Worm (Caenorhabditis elegans) whole organism, L1 larva: ENCODE data around the gene C08F8.6.

Source experiments
- C16A3.4 ChIP-seq: fragments of 150-350 bp; optimal IDR thresholded peaks from 2 replicates; lab custom pipeline; 2014; ENCODE audit warnings: missing biosample characterization, missing genetic modification characterization
- F16B12.6 ChIP-seq: fragments of 150-350 bp; optimal IDR thresholded peaks from 2 replicates; lab custom pipeline; 2014; ENCODE audit warnings: missing biosample characterization, missing genetic modification characterization
- Y116A8C.19 ChIP-seq: sonication (generic microtip); optimal IDR thresholded peaks from 2 replicates; lab custom pipeline; 2016; ENCODE audit warnings: missing compliant biosample characterization, missing genetic modification characterization, borderline replicate concordance
- alr-1 ChIP-seq: fragments of 200-800 bp; sonication (Bioruptor generic); optimal IDR thresholded peaks from 2 replicates; lab custom pipeline; 2018; ENCODE audit warnings: borderline replicate concordance, mild to moderate bottlenecking, missing genetic modification characterization, missing compliant biosample characterization
- aly-2 ChIP-seq: fragments of 150-350 bp; optimal IDR thresholded peaks from 2 replicates; lab custom pipeline; 2014; ENCODE audit warnings: missing biosample characterization, missing genetic modification characterization
- ama-1 ChIP-seq: fragments of 150-350 bp; optimal IDR thresholded peaks from 2 replicates; lab custom pipeline; 2014
- ceh-8 ChIP-seq: fragments of 200-800 bp; sonication (Bioruptor generic); optimal IDR thresholded peaks from 2 replicates; lab custom pipeline; 2018; ENCODE audit warnings: mild to moderate bottlenecking, missing genetic modification characterization, moderate library complexity, missing compliant biosample characterization
- ceh-82 ChIP-seq, 3 experiments: fragments of 150-350 bp in 1 of 3; sonication (generic microtip) in 2 of 3; optimal IDR thresholded peaks; 2 replicates each; lab custom pipeline; 2014 to 2017; ENCODE audit warnings: missing biosample characterization in 3 of 3, missing genetic modification characterization in 3 of 3
- ceh-88 ChIP-seq: fragments of 200-800 bp; sonication (Bioruptor generic); IDR thresholded peaks from 2 replicates; pipeline ENCODE4 v1.3.6; 2022; ENCODE audit warnings: missing genetic modification characterization, missing compliant biosample characterization
- dpl-1 ChIP-seq, 3 experiments: fragments of 150-350 bp in 2 of 3; sonication (generic microtip) in 1 of 3; optimal IDR thresholded peaks; 2 replicates each; lab custom pipeline; 2014 to 2017; ENCODE audit warnings: missing biosample characterization in 3 of 3, missing genetic modification characterization in 3 of 3, missing genetic modification reagents in 3 of 3
- efl-1 ChIP-seq, 4 experiments: fragments of 150-350 bp; optimal IDR thresholded peaks in 3 of 4; peaks in 1 of 4; 1 replicate in 1 of 4; 2 replicates in 3 of 4; lab custom pipeline; 2014; ENCODE audit warnings: missing biosample characterization in 2 of 4, missing genetic modification characterization in 2 of 4, missing genetic modification reagents in 2 of 4
- egl-13 ChIP-seq: sonication (generic microtip); optimal IDR thresholded peaks from 2 replicates; lab custom pipeline; 2016; ENCODE audit warnings: missing genotype, missing genetic modification reagents, missing genetic modification characterization, missing compliant biosample characterization
- egl-27 ChIP-seq, 2 experiments: fragments of 150-350 bp in 1 of 2; sonication (generic microtip); optimal IDR thresholded peaks; 3 replicates each; lab custom pipeline; 2017 to 2018; ENCODE audit warnings: missing biosample characterization in 2 of 2, missing genetic modification characterization in 2 of 2, missing genetic modification reagents in 2 of 2
- elt-2 ChIP-seq: sonication (generic microtip); optimal IDR thresholded peaks from 2 replicates; lab custom pipeline; 2016; ENCODE audit warnings: missing genetic modification characterization, mild to moderate bottlenecking, inconsistent platforms, missing compliant biosample characterization, missing genetic modification reagents
- elt-3 ChIP-seq, 6 experiments: fragments of 150-350 bp in 1 of 6; sonication (generic microtip); optimal IDR thresholded peaks; 2 replicates each; lab custom pipeline; 2017 to 2018; ENCODE audit warnings: missing biosample characterization in 6 of 6, missing genetic modification characterization in 6 of 6, inconsistent platforms in 1 of 6
- fkh-8 ChIP-seq: sonication (generic microtip); optimal IDR thresholded peaks from 2 replicates; lab custom pipeline; 2016; ENCODE audit warnings: mild to moderate bottlenecking, missing genetic modification characterization, missing compliant biosample characterization
- fos-1 ChIP-seq: fragments of 150-350 bp; optimal IDR thresholded peaks from 2 replicates; lab custom pipeline; 2014; ENCODE audit warnings: missing biosample characterization, missing genetic modification characterization
- hlh-17 ChIP-seq: fragments of 200-800 bp; sonication (Bioruptor generic); optimal IDR thresholded peaks from 2 replicates; lab custom pipeline; 2018; ENCODE audit warnings: missing genetic modification characterization, mild to moderate bottlenecking, missing compliant biosample characterization, moderate library complexity, borderline replicate concordance
- hpl-2 ChIP-seq: fragments of 150-350 bp; optimal IDR thresholded peaks from 2 replicates; lab custom pipeline; 2014; ENCODE audit warnings: missing biosample characterization, missing genetic modification reagents, missing genetic modification characterization
- irx-1 ChIP-seq: sonication (generic microtip); optimal IDR thresholded peaks from 2 replicates; lab custom pipeline; 2016; ENCODE audit warnings: missing genetic modification characterization, missing compliant biosample characterization
- isw-1 ChIP-seq: fragments of 200-800 bp; sonication (Bioruptor generic); IDR thresholded peaks from 2 replicates; pipeline ENCODE4 v1.3.6; 2022; ENCODE audit warnings: missing genetic modification characterization, missing compliant biosample characterization
- jun-1 ChIP-seq: fragments of 150-350 bp; optimal IDR thresholded peaks from 2 replicates; lab custom pipeline; 2014; ENCODE audit warnings: missing biosample characterization, missing genetic modification reagents, missing genetic modification characterization
- lin-13 ChIP-seq: fragments of 150-350 bp; optimal IDR thresholded peaks from 2 replicates; lab custom pipeline; 2014; ENCODE audit warnings: missing biosample characterization, missing genetic modification reagents, missing genetic modification characterization
- lsy-2 ChIP-seq, 2 experiments: fragments of 150-350 bp; optimal IDR thresholded peaks; 2 replicates each; lab custom pipeline; 2014; ENCODE audit warnings: missing biosample characterization in 2 of 2, missing genetic modification characterization in 2 of 2
- mep-1 ChIP-seq: fragments of 150-350 bp; optimal IDR thresholded peaks from 2 replicates; lab custom pipeline; 2014; ENCODE audit warnings: missing biosample characterization, missing genetic modification characterization
- nhr-19 ChIP-seq: fragments of 200-800 bp; sonication (Bioruptor generic); conservative IDR thresholded peaks from 2 replicates; pipeline ENCODE4 v1.3.6; 2022; ENCODE audit warnings: missing genetic modification characterization, missing compliant biosample characterization
- nhr-237 ChIP-seq: fragments of 150-350 bp; optimal IDR thresholded peaks from 2 replicates; lab custom pipeline; 2014; ENCODE audit warnings: missing biosample characterization, missing genetic modification characterization
- nhr-47 ChIP-seq: sonication (generic microtip); optimal IDR thresholded peaks from 2 replicates; lab custom pipeline; 2016; ENCODE audit warnings: mild to moderate bottlenecking, missing genetic modification characterization, moderate library complexity, missing compliant biosample characterization
- nhr-71 ChIP-seq: sonication (generic microtip); optimal IDR thresholded peaks from 2 replicates; lab custom pipeline; 2016; ENCODE audit warnings: mild to moderate bottlenecking, missing genetic modification characterization, moderate library complexity, missing compliant biosample characterization
- nhr-76 ChIP-seq: sonication (generic microtip); optimal IDR thresholded peaks from 2 replicates; lab custom pipeline; 2017; ENCODE audit warnings: missing biosample characterization, missing genetic modification characterization
- nhr-84 ChIP-seq: sonication (generic microtip); optimal IDR thresholded peaks from 2 replicates; lab custom pipeline; 2017; ENCODE audit warnings: missing biosample characterization, missing genetic modification characterization
- nhr-85 ChIP-seq: sonication (generic microtip); peaks from one replicate; lab custom pipeline; 2016; ENCODE audit warnings: missing genetic modification characterization, inconsistent platforms, missing compliant biosample characterization
- nhr-90 ChIP-seq: sonication (generic microtip); optimal IDR thresholded peaks from 2 replicates; lab custom pipeline; 2016; ENCODE audit warnings: mild to moderate bottlenecking, missing genetic modification characterization, missing compliant biosample characterization; ENCODE audit not compliant: poor library complexity
- pag-3 ChIP-seq: sonication (generic microtip); optimal IDR thresholded peaks from 2 replicates; lab custom pipeline; 2017; ENCODE audit warnings: missing genetic modification characterization, mild to moderate bottlenecking, missing compliant biosample characterization, antibody characterized with exemption, borderline replicate concordance; ENCODE audit not compliant: insufficient read depth
- pax-3 ChIP-seq: fragments of 200-800 bp; sonication (Bioruptor generic); optimal IDR thresholded peaks from 2 replicates; lab custom pipeline; 2018; ENCODE audit warnings: mild to moderate bottlenecking, missing genetic modification characterization, moderate library complexity, missing compliant biosample characterization
- rnt-1 ChIP-seq: sonication (generic microtip); optimal IDR thresholded peaks from 2 replicates; lab custom pipeline; 2016; ENCODE audit warnings: mild to moderate bottlenecking, missing genetic modification characterization, moderate library complexity, missing compliant biosample characterization
- skn-1 ChIP-seq: fragments of 150-350 bp; optimal IDR thresholded peaks from 2 replicates; lab custom pipeline; 2014; ENCODE audit warnings: missing biosample characterization, missing genetic modification characterization
- snu-23 ChIP-seq: sonication (generic microtip); optimal IDR thresholded peaks from 2 replicates; lab custom pipeline; 2016; ENCODE audit warnings: missing genetic modification characterization, missing compliant biosample characterization
- sox-4 ChIP-seq: sonication (generic microtip); optimal IDR thresholded peaks from 2 replicates; lab custom pipeline; 2016; ENCODE audit warnings: missing genetic modification characterization, missing compliant biosample characterization
- sptf-1 ChIP-seq: fragments of 150-350 bp; optimal IDR thresholded peaks from 2 replicates; lab custom pipeline; 2014; ENCODE audit warnings: missing biosample characterization, missing genetic modification characterization
- tlp-1 ChIP-seq: fragments of 150-350 bp; optimal IDR thresholded peaks from 2 replicates; lab custom pipeline; 2014; ENCODE audit warnings: missing biosample characterization, missing genetic modification characterization
- unc-130 ChIP-seq: fragments of 150-350 bp; optimal IDR thresholded peaks from 2 replicates; lab custom pipeline; 2017; ENCODE audit warnings: missing biosample characterization, missing genetic modification characterization, inconsistent platforms
- zip-4 ChIP-seq: fragments of 200-800 bp; sonication (Bioruptor generic); optimal IDR thresholded peaks from 2 replicates; lab custom pipeline; 2018; ENCODE audit warnings: mild to moderate bottlenecking, missing genetic modification characterization, moderate library complexity, missing compliant biosample characterization
- ztf-11 ChIP-seq, 2 experiments: sonication (generic microtip); optimal IDR thresholded peaks; 2 replicates each; lab custom pipeline; 2016 to 2017; ENCODE audit warnings: missing genetic modification characterization in 2 of 2, missing biosample characterization in 1 of 2, missing compliant biosample characterization in 1 of 2
- ztf-4 ChIP-seq: fragments of 150-350 bp; optimal IDR thresholded peaks from 2 replicates; lab custom pipeline; 2014; ENCODE audit warnings: missing biosample characterization, missing genetic modification characterization

C08F8.6 gene

ce11 chrIV:11148788-11149366 is 15.9 kb downstream of the C08F8.6 start (continued):
- TF ChIP-seq C16A3.4 (tag; lab: Kevin White, UChicago) = no peak
- TF ChIP-seq hpl-2 (GFP tag; lab: Kevin White, UChicago) = no peak
- peak in 1 of 3 experiments; percentile 0 for TF ChIP-seq ceh-82 (tag; optimal IDR thresholded peaks at IDR 0.05; lab: Kevin White, UChicago)
- no peak for TF ChIP-seq sptf-1 (tag; lab: Kevin White, UChicago)
- no peak for TF ChIP-seq ama-1
- TF ChIP-seq unc-130 (tag; lab: Kevin White, UChicago) = no peak
- TF ChIP-seq zip-4 (GFP tag; lab: Kevin White, UChicago) = no peak
- no peak for TF ChIP-seq efl-1 (optimal IDR thresholded peaks at IDR 0.05; lab: Kevin White, UChicago)
- TF ChIP-seq efl-1 (GFP tag; optimal IDR thresholded peaks at IDR 0.05 in 1 of 2; lab: Kevin White, UChicago) = peak; percentile 4 to 63
- peak; percentile 49 for TF ChIP-seq fkh-8 (tag; lab: Kevin White, UChicago)
- peak; percentile 8 for TF ChIP-seq F16B12.6 (tag; lab: Kevin White, UChicago)
- no peak for TF ChIP-seq isw-1 (GFP tag; lab: Robert Waterston, UW)
- TF ChIP-seq lin-13 (GFP tag; lab: Kevin White, UChicago) = no peak
- TF ChIP-seq lsy-2 (tag; optimal IDR thresholded peaks at IDR 0.05; lab: Kevin White, UChicago) = no peak
- peak; percentile 36 for TF ChIP-seq rnt-1 (tag; lab: Kevin White, UChicago)
- TF ChIP-seq fos-1 (tag; lab: Kevin White, UChicago) = no peak
- no peak for TF ChIP-seq egl-13 (tag; lab: Kevin White, UChicago)

ce11 chrIV:11146962-11147470 is 17.7 kb downstream of the C08F8.6 start, which contains the start of gene pigq-1:
Gene pigq-1 (minus strand): TSS chrIV:11147247.
- TF ChIP-seq lsy-2 (tag; optimal IDR thresholded peaks at IDR 0.05; lab: Kevin White, UChicago) = peak; percentile 32 to 35
- peak; percentile 26; the same call in 1 of the 2 replicates for TF ChIP-seq nhr-19 (GFP tag; lab: Robert Waterston, UW)
- TF ChIP-seq hlh-17 (GFP tag; lab: Kevin White, UChicago) = no peak
- TF ChIP-seq lin-13 (GFP tag; lab: Kevin White, UChicago) = no peak
- TF ChIP-seq sox-4 (tag; lab: Kevin White, UChicago) = no peak
- TF ChIP-seq elt-2 (tag; lab: Kevin White, UChicago) = peak; percentile 20
- no peak for TF ChIP-seq irx-1 (tag; lab: Kevin White, UChicago)
- peak; percentile 66 for TF ChIP-seq nhr-85 (tag; lab: Kevin White, UChicago)
- TF ChIP-seq nhr-71 (tag; lab: Kevin White, UChicago) = peak; percentile 42
- TF ChIP-seq nhr-47 = peak; percentile 28
- peak; percentile 31 for TF ChIP-seq snu-23 (GFP tag; lab: Kevin White, UChicago)
- TF ChIP-seq dpl-1 (GFP tag; optimal IDR thresholded peaks at IDR 0.05; lab: Kevin White, UChicago) = no peak
- TF ChIP-seq elt-3 (tag; optimal IDR thresholded peaks at IDR 0.05; lab: Kevin White, UChicago) = peak in 1 of 6 experiments; percentile 20
- peak; percentile 55 for TF ChIP-seq nhr-90
- peak in 1 of 2 experiments; percentile 13 for TF ChIP-seq efl-1 (optimal IDR thresholded peaks at IDR 0.05; lab: Kevin White, UChicago)
- TF ChIP-seq efl-1 (GFP tag; optimal IDR thresholded peaks at IDR 0.05 in 1 of 2; lab: Kevin White, UChicago) = peak in 1 of 2 experiments; percentile 93
- TF ChIP-seq ama-1 = peak; percentile 64
- TF ChIP-seq nhr-237 (tag; lab: Kevin White, UChicago) = no peak
- TF ChIP-seq pax-3 (tag; lab: Kevin White, UChicago) = peak; percentile 6
- peak; percentile 90 for TF ChIP-seq aly-2 (tag; lab: Kevin White, UChicago)
- no peak for TF ChIP-seq egl-27 (tag; optimal IDR thresholded peaks at IDR 0.05; lab: Kevin White, UChicago)

- TF ChIP-seq ceh-8 (GFP tag; lab: Kevin White, UChicago) = no peak
- no peak for TF ChIP-seq tlp-1 (tag; lab: Kevin White, UChicago)
- TF ChIP-seq ztf-4 = no peak
- TF ChIP-seq pag-3 (tag; lab: Kevin White, UChicago) = no peak
- no peak for TF ChIP-seq jun-1 (tag; lab: Kevin White, UChicago)
- TF ChIP-seq Y116A8C.19 (tag; lab: Kevin White, UChicago) = no peak
- no peak for TF ChIP-seq ceh-88 (GFP tag; lab: Robert Waterston, UW)
- no peak for TF ChIP-seq egl-13 (tag; lab: Kevin White, UChicago)
- TF ChIP-seq nhr-76 (tag; lab: Kevin White, UChicago) = no peak
- TF ChIP-seq mep-1 = no peak
- no peak for TF ChIP-seq aly-2 (tag; lab: Kevin White, UChicago)
- no peak for TF ChIP-seq nhr-90
- TF ChIP-seq alr-1 (tag; lab: Kevin White, UChicago) = no peak
- no peak for TF ChIP-seq F16B12.6 (tag; lab: Kevin White, UChicago)
- no peak for TF ChIP-seq nhr-84 (tag; lab: Kevin White, UChicago)
- no peak for TF ChIP-seq efl-1 (optimal IDR thresholded peaks at IDR 0.05; lab: Kevin White, UChicago)
- TF ChIP-seq efl-1 (GFP tag; optimal IDR thresholded peaks at IDR 0.05 in 1 of 2; lab: Kevin White, UChicago) = no peak
- TF ChIP-seq skn-1 (tag; lab: Kevin White, UChicago) = no peak
- TF ChIP-seq egl-27 (tag; optimal IDR thresholded peaks at IDR 0.05; lab: Kevin White, UChicago) = no peak
- no peak for TF ChIP-seq ztf-11 (tag; optimal IDR thresholded peaks at IDR 0.05; lab: Kevin White, UChicago)
Observed at ce11 chrIV:11146492-11146891, 18.2 kb downstream of the C08F8.6 start.
